Worm (Caenorhabditis elegans): ENCODE measurements around the gene F56C3.1.

F56C3.1 gene

ce11 chrX:1379391-1379790 lies 7.7 kb upstream of the F56C3.1 start:
- TF ChIP-seq lin-32 (GFP tag; optimal IDR thresholded peaks at IDR 0.05): peak; percentile 89
- peak; percentile 78 for TF ChIP-seq bed-3 (GFP tag; optimal IDR thresholded peaks at IDR 0.05)
- TF ChIP-seq tbx-8 (GFP tag; optimal IDR thresholded peaks at IDR 0.05): peak; percentile 67
- peak; percentile 92 for TF ChIP-seq mls-2 (tag; optimal IDR thresholded peaks at IDR 0.05)
- peak; percentile 80 for TF ChIP-seq ham-2 (GFP tag; optimal IDR thresholded peaks at IDR 0.05)
- TF ChIP-seq snpc-4 (tag; optimal IDR thresholded peaks at IDR 0.05): no peak
- TF ChIP-seq flh-1 (GFP tag; optimal IDR thresholded peaks at IDR 0.05): peak; percentile 75
- peak; percentile 48 for TF ChIP-seq unc-62 (GFP tag; optimal IDR thresholded peaks at IDR 0.05)
- TF ChIP-seq ceh-39 (tag; optimal IDR thresholded peaks at IDR 0.05): peak; percentile 4
- no peak for TF ChIP-seq nhr-28 (tag; optimal IDR thresholded peaks at IDR 0.05)
- TF ChIP-seq nhr-237 (tag; optimal IDR thresholded peaks at IDR 0.05): peak; percentile 26
- peak; percentile 14 for TF ChIP-seq unc-39 (tag; optimal IDR thresholded peaks at IDR 0.05)
- no peak for TF ChIP-seq blmp-1 (tag; optimal IDR thresholded peaks at IDR 0.05)
- no peak for TF ChIP-seq ces-1 (GFP tag; optimal IDR thresholded peaks at IDR 0.05)
- peak; percentile 85 for TF ChIP-seq M03D4.4 (tag; optimal IDR thresholded peaks at IDR 0.05)
- TF ChIP-seq ceh-43 (GFP tag; optimal IDR thresholded peaks at IDR 0.05): peak; percentile 80
- peak; percentile 14 for TF ChIP-seq lin-13 (tag; optimal IDR thresholded peaks at IDR 0.05)
- no peak for TF ChIP-seq nhr-2 (tag; optimal IDR thresholded peaks at IDR 0.05)
- TF ChIP-seq unc-120 (tag; optimal IDR thresholded peaks at IDR 0.05; ENCODE audit: poor library complexity, severe bottlenecking): peak; percentile 85
- TF ChIP-seq drap-1 (GFP tag; optimal IDR thresholded peaks at IDR 0.05): peak; percentile 94
- no peak for TF ChIP-seq nhr-12 (tag; optimal IDR thresholded peaks at IDR 0.05)
- TF ChIP-seq pha-4 (tag; optimal IDR thresholded peaks at IDR 0.05): peak; percentile 36
- TF ChIP-seq sptf-1 (tag; optimal IDR thresholded peaks at IDR 0.05): peak; percentile 94
- no peak for TF ChIP-seq mab-5 (tag; optimal IDR thresholded peaks at IDR 0.05)
- TF ChIP-seq zip-8 (tag; optimal IDR thresholded peaks at IDR 0.05): no peak
- TF ChIP-seq ceh-83 (GFP tag; optimal IDR thresholded peaks at IDR 0.05): peak; percentile 89
- peak; percentile 42 for TF ChIP-seq nhr-76 (tag; optimal IDR thresholded peaks at IDR 0.05)
- peak; percentile 81 for TF ChIP-seq sem-2 (GFP tag; optimal IDR thresholded peaks at IDR 0.05)
- peak; percentile 92 for TF ChIP-seq cnd-1 (tag; optimal IDR thresholded peaks at IDR 0.05)
- TF ChIP-seq mep-1 (tag; optimal IDR thresholded peaks at IDR 0.05): no peak
- TF ChIP-seq lsy-2 (tag; optimal IDR thresholded peaks at IDR 0.05): peak; percentile 6
- TF ChIP-seq hlh-1 (tag; optimal IDR thresholded peaks at IDR 0.05): peak; percentile 55
- TF ChIP-seq elt-1 (tag; optimal IDR thresholded peaks at IDR 0.05; ENCODE audit: borderline replicate concordance, insufficient read depth): no peak
- TF ChIP-seq elt-3 (tag; optimal IDR thresholded peaks at IDR 0.05): peak; percentile 24
- TF ChIP-seq ztf-11 (tag; optimal IDR thresholded peaks at IDR 0.05): peak; percentile 14

ce11 chrX:1381565-1381964 lies 5.6 kb upstream of the F56C3.1 start, which contains the start of gene F56C3.10:
Gene F56C3.10 (minus strand): TSS chrX:1381665.
- TF ChIP-seq hlh-1 (tag; optimal IDR thresholded peaks at IDR 0.05): no peak
- TF ChIP-seq zip-8 (tag; optimal IDR thresholded peaks at IDR 0.05): no peak
- no peak for TF ChIP-seq ceh-43 (GFP tag; optimal IDR thresholded peaks at IDR 0.05)
- TF ChIP-seq nhr-76 (tag; optimal IDR thresholded peaks at IDR 0.05): no peak
- TF ChIP-seq unc-62 (GFP tag; optimal IDR thresholded peaks at IDR 0.05): no peak
- TF ChIP-seq unc-39 (tag; optimal IDR thresholded peaks at IDR 0.05): no peak
- no peak for TF ChIP-seq mab-5 (tag; optimal IDR thresholded peaks at IDR 0.05)
- no peak for TF ChIP-seq sem-2 (GFP tag; optimal IDR thresholded peaks at IDR 0.05)
- no peak for TF ChIP-seq mep-1 (tag; optimal IDR thresholded peaks at IDR 0.05)
- no peak for TF ChIP-seq ceh-83 (GFP tag; optimal IDR thresholded peaks at IDR 0.05)
- no peak for TF ChIP-seq ces-1 (GFP tag; optimal IDR thresholded peaks at IDR 0.05)
- no peak for TF ChIP-seq mls-2 (tag; optimal IDR thresholded peaks at IDR 0.05)
- no peak for TF ChIP-seq snpc-4 (tag; optimal IDR thresholded peaks at IDR 0.05)
- TF ChIP-seq bed-3 (GFP tag; optimal IDR thresholded peaks at IDR 0.05): no peak
- no peak for TF ChIP-seq nhr-237 (tag; optimal IDR thresholded peaks at IDR 0.05)
- no peak for TF ChIP-seq ham-2 (GFP tag; optimal IDR thresholded peaks at IDR 0.05)
- no peak for TF ChIP-seq unc-120 (tag; optimal IDR thresholded peaks at IDR 0.05; ENCODE audit: poor library complexity, severe bottlenecking)
- TF ChIP-seq lin-32 (GFP tag; optimal IDR thresholded peaks at IDR 0.05): no peak

DNA sequence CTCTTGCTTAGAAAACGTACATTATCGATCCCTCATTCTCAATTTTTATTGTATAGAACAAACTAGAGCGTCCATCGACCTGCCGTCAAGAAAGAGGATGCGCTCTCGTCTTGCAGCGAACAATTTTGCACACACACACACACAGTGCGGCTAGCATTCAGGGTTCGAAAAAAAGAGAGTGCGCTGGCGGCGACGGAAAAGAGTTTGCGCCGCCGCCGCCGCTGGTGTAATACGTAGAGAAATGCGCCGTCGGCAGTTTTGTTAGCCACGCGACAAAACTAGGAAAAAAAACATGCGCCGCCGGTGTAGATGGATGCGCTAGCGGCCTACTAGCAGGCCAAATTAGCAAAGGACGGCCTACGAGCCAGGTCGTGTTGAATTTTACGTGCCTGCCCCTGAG lies 3.6 kb upstream of the F56C3.1 start:
- TF ChIP-seq cnd-1 (tag; optimal IDR thresholded peaks at IDR 0.05) (no peak), mls-2 (tag; optimal IDR thresholded peaks at IDR 0.05) (no peak), blmp-1 (tag; optimal IDR thresholded peaks at IDR 0.05) (no peak)

Measured in whole organism, mixed stage, embryonic.